Fruit fly (Drosophila melanogaster): ENCODE measurements around the gene CG15404.

CG15404 gene

DNA sequence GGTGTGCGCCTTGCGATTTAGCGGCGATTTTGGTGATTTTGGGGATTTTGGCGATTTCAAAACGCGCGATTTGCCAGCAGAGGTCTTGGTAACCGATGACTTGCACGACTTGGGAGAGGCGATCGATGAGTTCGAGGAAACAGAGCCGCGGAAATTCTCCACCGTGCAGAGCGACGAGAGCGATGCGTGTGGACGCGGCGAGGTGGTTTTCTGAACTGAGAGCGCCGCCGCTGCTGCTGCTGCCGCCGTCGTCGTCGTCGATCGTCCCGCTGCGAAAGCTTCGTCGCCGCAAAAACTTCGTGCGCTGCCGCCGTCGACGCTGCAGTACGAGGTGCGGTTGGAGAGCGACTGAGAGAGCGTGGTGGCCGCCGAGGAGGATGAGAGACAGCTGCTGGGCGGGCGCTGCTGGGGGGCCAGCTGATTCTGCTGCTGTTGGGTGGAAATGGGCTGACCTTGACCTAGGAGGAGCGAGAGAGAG, 49.2 kb upstream of the CG15404 start (continued):
- TF ChIP-seq CG6808 (GFP tag; optimal IDR thresholded peaks at IDR 0.05): no peak
- no peak for TF ChIP-seq dsx (GFP tag; optimal IDR thresholded peaks at IDR 0.05; ENCODE audit: poor library complexity, severe bottlenecking)
- no peak for TF ChIP-seq CG3032 (tag; optimal IDR thresholded peaks at IDR 0.05)
- no peak for TF ChIP-seq Sox102F (GFP tag; optimal IDR thresholded peaks at IDR 0.05)
- no peak for TF ChIP-seq dac (GFP tag; optimal IDR thresholded peaks at IDR 0.05)
- no peak for TF ChIP-seq Sox14 (GFP tag; optimal IDR thresholded peaks at IDR 0.05)
- TF ChIP-seq CG6854 (GFP tag; optimal IDR thresholded peaks at IDR 0.05): no peak
- no peak for TF ChIP-seq CG4318 (GFP tag; optimal IDR thresholded peaks at IDR 0.05)
- no peak for TF ChIP-seq OdsH (GFP tag; optimal IDR thresholded peaks at IDR 0.05)
- no peak for TF ChIP-seq CG11762 (GFP tag; optimal IDR thresholded peaks at IDR 0.05; ENCODE audit: insufficient read depth)
- no peak for TF ChIP-seq CG11294 (GFP tag; IDR thresholded peaks at IDR 0.05)
- TF ChIP-seq fkh (GFP tag; optimal IDR thresholded peaks at IDR 0.05): peak; percentile 26

dm6 chr2L:3127813-3128212, 46.0 kb upstream of the CG15404 start:
- TF ChIP-seq achi (GFP tag; optimal IDR thresholded peaks at IDR 0.05) (no peak), CG4318 (GFP tag; optimal IDR thresholded peaks at IDR 0.05) (no peak), CG6276 (GFP tag; optimal IDR thresholded peaks at IDR 0.05) (no peak), acj6 (GFP tag; optimal IDR thresholded peaks at IDR 0.05) (no peak), Sox102F (GFP tag; optimal IDR thresholded peaks at IDR 0.05) (no peak)

dm6 chr2L:3128335-3128734, 45.4 kb upstream of the CG15404 start, which contains the start of gene CG15403:
CG15403 (plus strand) TSS chr2L:3128635.
- TF ChIP-seq ss (GFP tag; optimal IDR thresholded peaks at IDR 0.05): no peak
- no peak for TF ChIP-seq CG11762 (GFP tag; optimal IDR thresholded peaks at IDR 0.05; ENCODE audit: insufficient read depth)
- no peak for TF ChIP-seq Sox14 (GFP tag; optimal IDR thresholded peaks at IDR 0.05)
- no peak for TF ChIP-seq topi (GFP tag; optimal IDR thresholded peaks at IDR 0.05)
- TF ChIP-seq Hr38 (GFP tag; optimal IDR thresholded peaks at IDR 0.05): no peak
- TF ChIP-seq cyc (GFP tag; optimal IDR thresholded peaks at IDR 0.05): no peak

- TF ChIP-seq CG7368 (GFP tag; optimal IDR thresholded peaks at IDR 0.05) (no peak), eg (GFP tag; IDR thresholded peaks at IDR 0.05) (no peak), Met (GFP tag; optimal IDR thresholded peaks at IDR 0.05) (no peak), CG6163 (GFP tag; IDR thresholded peaks at IDR 0.05) (no peak)
Measured at dm6 chr2L:3130417-3130816, 43.4 kb upstream of the CG15404 start.

DNA sequence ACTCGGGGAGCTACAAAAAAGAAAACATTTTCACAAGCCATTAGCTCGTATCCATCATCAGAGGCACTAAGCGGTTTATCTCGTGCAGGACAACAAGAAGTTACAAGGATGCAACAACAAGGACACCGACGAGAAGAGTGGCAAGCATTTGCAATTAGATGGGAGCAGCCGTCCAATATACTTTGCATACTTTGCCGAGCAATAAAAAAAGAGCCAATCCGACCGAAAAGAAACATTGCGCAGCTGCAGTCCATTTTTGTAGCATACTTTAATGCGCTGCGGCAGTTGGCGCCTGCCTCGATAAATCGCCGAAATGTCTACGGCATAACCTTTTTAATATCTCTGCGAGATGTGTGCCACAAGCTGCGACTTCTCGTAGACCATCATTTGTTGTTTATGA, 42.1 kb upstream of the CG15404 start:
- TF ChIP-seq fd85E (GFP tag; optimal IDR thresholded peaks at IDR 0.05): no peak
- no peak for TF ChIP-seq CG16779 (tag; optimal IDR thresholded peaks at IDR 0.05)
- no peak for TF ChIP-seq Hr4 (GFP tag; optimal IDR thresholded peaks at IDR 0.05)
- no peak for TF ChIP-seq Met (GFP tag; optimal IDR thresholded peaks at IDR 0.05)

DNA sequence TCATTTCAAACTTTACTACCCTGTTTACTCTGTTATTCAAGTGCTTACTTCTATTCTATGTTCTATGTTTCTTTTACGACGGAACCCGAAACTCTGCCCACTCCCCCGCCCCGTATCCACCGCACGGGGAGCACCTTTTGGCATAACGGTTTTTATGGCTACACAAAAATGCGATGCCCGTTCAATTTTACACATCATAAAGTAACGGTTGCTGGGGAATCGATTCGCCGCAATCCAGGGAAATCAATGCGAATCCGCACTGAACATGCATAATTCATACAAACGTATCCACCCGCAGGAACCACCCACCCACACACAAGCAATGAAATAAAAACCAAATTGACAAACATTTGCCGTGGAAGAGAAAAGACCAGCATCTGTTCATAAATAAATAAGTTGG, 29.9 kb upstream of the CG15404 start:
- TF ChIP-seq CG11762 (GFP tag; optimal IDR thresholded peaks at IDR 0.05; ENCODE audit: insufficient read depth): no peak
- no peak for TF ChIP-seq CG6163 (GFP tag; IDR thresholded peaks at IDR 0.05)
- TF ChIP-seq Sox14 (GFP tag; optimal IDR thresholded peaks at IDR 0.05): no peak
- no peak for TF ChIP-seq Eip93F (GFP tag; optimal IDR thresholded peaks at IDR 0.05)
- no peak for TF ChIP-seq eg (GFP tag; IDR thresholded peaks at IDR 0.05)
- TF ChIP-seq CG10669 (GFP tag; optimal IDR thresholded peaks at IDR 0.05): no peak
- no peak for TF ChIP-seq OdsH (GFP tag; optimal IDR thresholded peaks at IDR 0.05)
- no peak for TF ChIP-seq fd59A (GFP tag; optimal IDR thresholded peaks at IDR 0.05)
- no peak for TF ChIP-seq Eip75B (GFP tag; optimal IDR thresholded peaks at IDR 0.05)
- no peak for TF ChIP-seq net (GFP tag; optimal IDR thresholded peaks at IDR 0.05)
- TF ChIP-seq fkh (GFP tag; optimal IDR thresholded peaks at IDR 0.05): no peak
- no peak for TF ChIP-seq spab (GFP tag; optimal IDR thresholded peaks at IDR 0.05)

All from whole organism, prepupa.